Worm (Caenorhabditis elegans): ENCODE measurements around the gene lite-1.
A peak's percentile ranks its signal among the peaks of the same experiment; 100 is the strongest.

ce11 chrX:6219892-6220291 is 10.7 kb downstream of the lite-1 start:
- TF ChIP-seq aly-2 (tag; optimal IDR thresholded peaks at IDR 0.05) (no peak), zip-11 (GFP tag; IDR thresholded peaks at IDR 0.05) (no peak), Y105C5A.15 (GFP tag; IDR thresholded peaks at IDR 0.05) (peak; percentile 57; the same call in 1 of the 2 replicates), nhr-11 (tag; optimal IDR thresholded peaks at IDR 0.05) (no peak), fos-1 (tag; optimal IDR thresholded peaks at IDR 0.05) (no peak)

Data from whole organism, L4 larva.